Worm (Caenorhabditis elegans): Measurements from ENCODE around the gene Y39B6A.13.
A peak's percentile ranks its signal among the peaks of the same experiment; 100 is the strongest.

DNA sequence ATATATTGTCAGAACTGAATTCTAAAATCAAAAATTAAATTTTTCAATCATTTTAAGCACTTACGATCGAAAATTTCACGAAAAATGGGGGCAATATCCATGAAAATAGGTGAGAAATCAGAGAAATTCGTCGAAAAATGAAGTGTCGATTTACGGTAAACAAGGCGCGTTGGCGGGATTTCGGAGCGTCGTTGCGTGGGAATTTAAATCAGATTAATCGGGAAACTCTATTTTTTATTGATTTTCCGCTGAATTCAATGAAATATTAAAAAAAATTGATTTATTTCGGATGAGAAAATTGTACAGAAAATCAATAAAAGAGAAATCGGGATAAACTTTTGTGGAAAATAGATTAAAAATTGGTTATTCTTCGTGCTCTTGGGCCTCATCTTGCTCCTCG is at the start of gene Y39B6A.13:
- no peak for TF ChIP-seq nhr-76 (tag; optimal IDR thresholded peaks at IDR 0.05)
- TF ChIP-seq lin-13 (tag; optimal IDR thresholded peaks at IDR 0.05), result peak; percentile 3

Data from whole organism, mixed stage, embryonic.